Fruit fly (Drosophila melanogaster): ENCODE data around the gene Duba.

The Duba gene

DNA sequence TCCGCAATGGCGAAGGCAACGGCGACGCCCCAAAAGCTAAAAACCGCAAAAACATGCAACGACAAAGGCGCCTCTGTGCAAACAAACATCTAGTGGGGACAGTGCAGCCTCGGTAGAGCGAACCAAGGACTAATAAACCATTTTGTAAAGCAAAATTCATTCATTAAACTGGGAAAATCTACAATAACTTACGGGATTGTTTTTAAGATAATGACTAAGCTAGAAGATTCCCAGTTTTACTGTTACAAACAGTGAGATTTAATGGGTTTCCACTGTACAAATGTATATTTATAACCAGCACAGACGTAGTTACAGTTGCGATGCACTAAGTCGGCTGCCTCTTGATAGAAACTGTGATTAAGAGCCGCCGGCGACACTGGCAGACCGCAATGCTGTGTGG is 46.9 kb upstream of the Duba start (continued):
- TF ChIP-seq CG1621 (tag; optimal IDR thresholded peaks at IDR 0.05), result no peak
- TF ChIP-seq CG6276 (GFP tag; optimal IDR thresholded peaks at IDR 0.05), result peak; percentile 63
- peak; percentile 64 for TF ChIP-seq Eip78C (GFP tag)
- TF ChIP-seq CG9139 (GFP tag; optimal IDR thresholded peaks at IDR 0.05), result no peak
- TF ChIP-seq Smox (GFP tag; optimal IDR thresholded peaks at IDR 0.05), result no peak
- no peak for TF ChIP-seq ss (GFP tag; optimal IDR thresholded peaks at IDR 0.05)
- peak; percentile 76; the same call in 1 of the 2 replicates for TF ChIP-seq Gug (GFP tag; IDR thresholded peaks at IDR 0.05)
- no peak for TF ChIP-seq Blimp-1 (GFP tag; optimal IDR thresholded peaks at IDR 0.05)
- TF ChIP-seq CG10631 (GFP tag; optimal IDR thresholded peaks at IDR 0.05), result peak; percentile 40
- TF ChIP-seq achi (GFP tag; optimal IDR thresholded peaks at IDR 0.05), result peak; percentile 65
- no peak for TF ChIP-seq Sox15 (GFP tag; optimal IDR thresholded peaks at IDR 0.05)
- TF ChIP-seq vri (GFP tag; optimal IDR thresholded peaks at IDR 0.05), result no peak
- peak; percentile 67 for TF ChIP-seq pdm3 (GFP tag; optimal IDR thresholded peaks at IDR 0.05)
- no peak for TF ChIP-seq Eip93F (GFP tag; optimal IDR thresholded peaks at IDR 0.05)
- no peak for TF ChIP-seq CG3032 (tag; optimal IDR thresholded peaks at IDR 0.05)
- TF ChIP-seq CG34406 (GFP tag; optimal IDR thresholded peaks at IDR 0.05), result no peak
- TF ChIP-seq CG6163 (GFP tag; IDR thresholded peaks at IDR 0.05), result peak; percentile 89
- peak; percentile 62 for TF ChIP-seq OdsH (GFP tag; optimal IDR thresholded peaks at IDR 0.05)
- no peak for TF ChIP-seq lz (GFP tag; optimal IDR thresholded peaks at IDR 0.05)
- TF ChIP-seq Hr38 (GFP tag; optimal IDR thresholded peaks at IDR 0.05), result peak; percentile 6

DNA sequence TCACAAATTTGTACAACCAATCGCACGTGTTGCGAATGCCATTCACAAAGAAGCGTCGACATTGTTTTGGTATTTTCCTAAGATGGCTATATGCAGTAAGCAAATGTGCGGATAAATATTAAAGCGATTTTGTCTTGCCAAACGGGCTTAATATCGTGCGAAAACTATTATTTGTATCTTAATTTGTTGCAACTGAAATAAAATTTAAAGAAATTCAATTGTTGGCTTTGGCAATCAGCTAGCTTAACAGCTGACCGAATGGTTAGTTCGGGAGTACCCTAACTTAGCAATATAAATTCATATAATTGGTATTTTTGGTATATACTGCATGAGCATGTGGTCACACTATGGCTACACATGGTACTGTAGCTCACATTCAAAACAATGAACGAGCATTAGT is 39.1 kb upstream of the Duba start, which contains the start of the genes RIOK1 and Polr3H:
TSS of gene RIOK1 (minus strand) at position 65 of the 400 bp plus-strand sequence.
TSS of gene Polr3H (plus strand) at position 347 of the 400 bp plus-strand sequence.
- TF ChIP-seq CG11762 (GFP tag; optimal IDR thresholded peaks at IDR 0.05; ENCODE audit: insufficient read depth), result peak; percentile 49
- no peak for TF ChIP-seq Ets96B (tag; optimal IDR thresholded peaks at IDR 0.05)
- TF ChIP-seq Met (GFP tag; optimal IDR thresholded peaks at IDR 0.05), result no peak
- peak; percentile 73 for TF ChIP-seq acj6 (GFP tag; optimal IDR thresholded peaks at IDR 0.05)
- no peak for TF ChIP-seq CG6792 (GFP tag; optimal IDR thresholded peaks at IDR 0.05)
- no peak for TF ChIP-seq Gug (GFP tag; IDR thresholded peaks at IDR 0.05)
- TF ChIP-seq Sox102F (GFP tag; optimal IDR thresholded peaks at IDR 0.05), result peak; percentile 62
- no peak for TF ChIP-seq Eip75B (GFP tag; optimal IDR thresholded peaks at IDR 0.05)
- no peak for TF ChIP-seq vri (GFP tag; optimal IDR thresholded peaks at IDR 0.05)
- TF ChIP-seq CG15336 (GFP tag; IDR thresholded peaks at IDR 0.05), result peak; percentile 60
- TF ChIP-seq OdsH (GFP tag; optimal IDR thresholded peaks at IDR 0.05), result peak; percentile 79
- no peak for TF ChIP-seq CG1621 (tag; optimal IDR thresholded peaks at IDR 0.05)
- no peak for TF ChIP-seq dsx (GFP tag; optimal IDR thresholded peaks at IDR 0.05; ENCODE audit: poor library complexity, severe bottlenecking)
- TF ChIP-seq Hr39 (GFP tag; optimal IDR thresholded peaks at IDR 0.05), result peak; percentile 83
- peak; percentile 82 for TF ChIP-seq CG31627 (GFP tag; optimal IDR thresholded peaks at IDR 0.05)
- no peak for TF ChIP-seq fkh (GFP tag; optimal IDR thresholded peaks at IDR 0.05)
- no peak for TF ChIP-seq Lpt (GFP tag; optimal IDR thresholded peaks at IDR 0.05)
- no peak for TF ChIP-seq Hr4 (GFP tag; optimal IDR thresholded peaks at IDR 0.05)
- TF ChIP-seq CG8319 (GFP tag; optimal IDR thresholded peaks at IDR 0.05), result peak; percentile 37
- no peak for TF ChIP-seq dac (GFP tag; optimal IDR thresholded peaks at IDR 0.05)
- peak; percentile 84 for TF ChIP-seq Sox14 (GFP tag; optimal IDR thresholded peaks at IDR 0.05)
- peak; percentile 79 for TF ChIP-seq esn (GFP tag; optimal IDR thresholded peaks at IDR 0.05)
- TF ChIP-seq CG6854 (GFP tag; optimal IDR thresholded peaks at IDR 0.05), result no peak
- no peak for TF ChIP-seq CG11294 (GFP tag; IDR thresholded peaks at IDR 0.05)
- TF ChIP-seq Sox15 (GFP tag; optimal IDR thresholded peaks at IDR 0.05), result peak; percentile 58
- TF ChIP-seq achi (GFP tag; optimal IDR thresholded peaks at IDR 0.05), result peak; percentile 70
- no peak for TF ChIP-seq ss (GFP tag; optimal IDR thresholded peaks at IDR 0.05)
- TF ChIP-seq CG34406 (GFP tag; optimal IDR thresholded peaks at IDR 0.05), result no peak
- TF ChIP-seq pdm3 (GFP tag; optimal IDR thresholded peaks at IDR 0.05), result no peak
- no peak for TF ChIP-seq Eip78C (GFP tag)
- no peak for TF ChIP-seq CG6163 (GFP tag; IDR thresholded peaks at IDR 0.05)
- no peak for TF ChIP-seq Ets21C (GFP tag; optimal IDR thresholded peaks at IDR 0.05)
- no peak for TF ChIP-seq CG10669 (GFP tag; optimal IDR thresholded peaks at IDR 0.05)
- TF ChIP-seq eg (GFP tag; IDR thresholded peaks at IDR 0.05), result peak; percentile 65
- no peak for TF ChIP-seq CG6276 (GFP tag; optimal IDR thresholded peaks at IDR 0.05)
- no peak for TF ChIP-seq CG4318 (GFP tag; optimal IDR thresholded peaks at IDR 0.05)
- no peak for TF ChIP-seq CG16779 (tag; optimal IDR thresholded peaks at IDR 0.05)
- no peak for TF ChIP-seq fd85E (GFP tag; optimal IDR thresholded peaks at IDR 0.05)
- no peak for TF ChIP-seq topi (GFP tag; optimal IDR thresholded peaks at IDR 0.05)
- peak; percentile 55 for TF ChIP-seq CG11902 (GFP tag; optimal IDR thresholded peaks at IDR 0.05)
- TF ChIP-seq svp (GFP tag), result no peak
- TF ChIP-seq CG9139 (GFP tag; optimal IDR thresholded peaks at IDR 0.05), result no peak
- no peak for TF ChIP-seq Blimp-1 (GFP tag; optimal IDR thresholded peaks at IDR 0.05)
- TF ChIP-seq CG10631 (GFP tag; optimal IDR thresholded peaks at IDR 0.05), result peak; percentile 65

Measured in whole organism, prepupa.